Worm (Caenorhabditis elegans) whole organism, young adult: ENCODE results near the gene nlp-19.

Experiments used
- F57C9.4 ChIP-seq: sonication (generic microtip); optimal IDR thresholded peaks from 2 replicates; lab custom pipeline; 2017; ENCODE audit warnings: mild to moderate bottlenecking, missing genetic modification characterization, missing compliant biosample characterization
- ama-1 ChIP-seq, 3 experiments: fragments of 150-350 bp in 1 of 3; sonication (generic microtip) in 2 of 3; optimal IDR thresholded peaks; 2 replicates each; lab custom pipeline; 2014 to 2018; ENCODE audit warnings: missing biosample characterization in 2 of 3, missing genetic modification characterization in 2 of 3, missing genetic modification reagents in 2 of 3
- attf-6 ChIP-seq: fragments of 200-800 bp; sonication (Bioruptor generic); IDR thresholded peaks from 2 replicates; pipeline ENCODE4 v1.3.6; 2022; ENCODE audit warnings: missing genetic modification reagents, missing genetic modification characterization, missing compliant biosample characterization
- dox-1 ChIP-seq: fragments of 200-800 bp; sonication (Bioruptor generic); IDR thresholded peaks from 2 replicates; pipeline ENCODE4 v1.3.6; 2022; ENCODE audit warnings: missing genetic modification reagents, missing genetic modification characterization, missing compliant biosample characterization
- dpl-1 ChIP-seq: fragments of 150-350 bp; optimal IDR thresholded peaks from 2 replicates; lab custom pipeline; 2014; ENCODE audit warnings: missing biosample characterization, missing genetic modification reagents, missing genetic modification characterization
- sdz-38 ChIP-seq: sonication (generic microtip); optimal IDR thresholded peaks from 2 replicates; lab custom pipeline; 2016; ENCODE audit warnings: missing genotype, missing genetic modification characterization, missing compliant biosample characterization

DNA sequence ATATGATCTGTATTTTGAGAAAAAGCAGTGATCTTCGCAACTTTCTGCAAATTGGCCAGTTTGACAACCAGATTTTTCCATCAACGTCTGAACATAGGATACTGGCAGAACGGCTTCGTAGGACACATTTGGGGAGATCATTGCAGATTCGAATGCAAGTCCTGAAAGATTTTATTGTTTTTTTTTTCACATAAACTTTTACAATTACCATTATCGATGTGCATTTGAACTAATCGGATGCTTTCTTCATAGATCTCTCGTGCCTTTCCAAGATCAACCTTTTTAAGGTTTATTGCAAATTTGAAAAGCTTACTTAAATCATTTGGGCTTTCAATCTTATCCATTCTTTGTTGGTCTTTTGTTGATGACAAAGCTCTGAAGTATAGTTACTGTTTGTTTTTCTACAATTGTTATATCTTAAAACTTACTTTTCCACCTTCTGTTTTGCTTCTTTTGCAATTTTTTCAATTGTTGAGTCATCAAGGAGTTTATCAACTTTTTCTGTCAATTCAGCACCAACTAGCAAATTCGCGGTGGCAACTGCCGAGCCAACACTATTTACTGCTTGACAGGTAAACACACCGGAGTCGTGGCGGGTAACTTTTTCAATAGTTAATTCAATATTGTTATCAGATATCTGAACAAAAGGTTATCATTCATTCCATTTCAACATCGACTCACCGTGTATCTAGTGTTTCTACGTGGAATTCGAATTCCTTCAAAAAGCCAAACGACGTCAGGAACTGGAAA lies 18.1 kb downstream of the nlp-19 start:
- TF ChIP-seq dox-1 (GFP tag; lab: Robert Waterston, UW) (no peak), attf-6 (GFP tag; lab: Robert Waterston, UW) (no peak), ama-1 (optimal IDR thresholded peaks at IDR 0.05; lab: Kevin White, UChicago) (no peak), ama-1 (GFP tag; optimal IDR thresholded peaks at IDR 0.05; lab: Kevin White, UChicago) (no peak), dpl-1 (no peak), F57C9.4 (no peak), sdz-38 (tag; lab: Kevin White, UChicago) (no peak)
